Fruit fly (Drosophila melanogaster): ENCODE measurements around the gene B-H2.

DNA sequence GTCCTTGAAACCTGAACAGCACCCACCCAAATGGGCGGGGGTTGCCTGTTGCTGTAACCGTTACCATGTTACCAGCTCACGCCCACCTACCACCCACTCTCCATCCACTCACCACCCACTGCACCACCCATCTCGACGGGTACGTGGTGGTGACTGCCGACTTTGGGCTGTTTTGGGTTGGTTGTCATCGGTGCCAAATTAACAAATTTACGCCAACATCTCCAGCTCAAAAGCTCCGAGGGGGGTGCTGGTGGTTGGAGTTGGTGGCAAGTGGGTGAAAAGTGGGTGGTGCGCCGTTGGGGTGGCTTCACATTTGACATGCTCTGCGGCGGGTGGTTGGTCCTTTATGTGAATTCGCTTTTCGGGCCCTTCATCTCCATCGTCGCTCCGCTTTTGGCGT is 25.3 kb downstream of the B-H2 start:
- no peak for TF ChIP-seq mam (GFP tag; optimal IDR thresholded peaks at IDR 0.05)
- TF ChIP-seq CG8478 (optimal IDR thresholded peaks at IDR 0.05) = no peak
- no peak for TF ChIP-seq psq (GFP tag; optimal IDR thresholded peaks at IDR 0.05)

Data from whole organism, embryonic.